Worm (Caenorhabditis elegans) whole organism, young adult: ENCODE measurements around the gene F18F11.4.

Experiments
- B0019.2 ChIP-seq: fragments of 200-800 bp; sonication (Bioruptor generic); conservative IDR thresholded peaks from 2 replicates; pipeline ENCODE4 v1.3.6; 2022; ENCODE audit warnings: missing genetic modification reagents, missing genetic modification characterization, missing compliant biosample characterization
- F39B2.1 ChIP-seq: fragments of 200-800 bp; sonication (Bioruptor generic); IDR thresholded peaks from 2 replicates; pipeline ENCODE4 v1.3.6; 2022; ENCODE audit warnings: missing genetic modification reagents, missing genetic modification characterization, missing compliant biosample characterization
- F55B11.4 ChIP-seq: sonication (generic microtip); optimal IDR thresholded peaks from 2 replicates; lab custom pipeline; 2016; ENCODE audit warnings: missing compliant biosample characterization, missing genetic modification characterization, borderline replicate concordance; ENCODE audit not compliant: insufficient read depth
- K11D2.4 ChIP-seq: fragments of 200-800 bp; sonication (Bioruptor generic); IDR thresholded peaks from 2 replicates; pipeline ENCODE4 v1.3.6; 2022; ENCODE audit warnings: missing genetic modification reagents, missing genetic modification characterization, missing compliant biosample characterization
- K12H6.12 ChIP-seq: fragments of 200-800 bp; sonication (Bioruptor generic); optimal IDR thresholded peaks from 2 replicates; lab custom pipeline; 2018; ENCODE audit warnings: mild to moderate bottlenecking, missing genetic modification characterization, missing compliant biosample characterization
- T26A5.8 ChIP-seq: sonication (generic microtip); optimal IDR thresholded peaks from 2 replicates; lab custom pipeline; 2016; ENCODE audit warnings: missing genetic modification characterization, missing compliant biosample characterization
- Y79H2A.3 ChIP-seq: fragments of 200-800 bp; sonication (Bioruptor generic); conservative IDR thresholded peaks from 2 replicates; pipeline ENCODE4 v1.3.6; 2022; ENCODE audit warnings: missing genetic modification reagents, missing genetic modification characterization, missing compliant biosample characterization
- aptf-2 ChIP-seq: fragments of 200-800 bp; sonication (Bioruptor generic); conservative IDR thresholded peaks from 2 replicates; pipeline ENCODE4 v1.3.6; 2022; ENCODE audit warnings: missing genetic modification reagents, missing genetic modification characterization, missing compliant biosample characterization
- attf-5 ChIP-seq: fragments of 200-800 bp; sonication (Bioruptor generic); optimal IDR thresholded peaks from 2 replicates; lab custom pipeline; 2018; ENCODE audit warnings: mild to moderate bottlenecking, missing genetic modification characterization, missing compliant biosample characterization
- ccch-3 ChIP-seq: fragments of 200-800 bp; sonication (Bioruptor generic); optimal IDR thresholded peaks from 2 replicates; lab custom pipeline; 2018; ENCODE audit warnings: mild to moderate bottlenecking, missing genetic modification characterization, missing compliant biosample characterization
- cebp-1 ChIP-seq, 2 experiments: fragments of 200-800 bp in 1 of 2; sonication (Bioruptor generic) in 1 of 2; sonication (generic microtip) in 1 of 2; IDR thresholded peaks in 1 of 2; optimal IDR thresholded peaks in 1 of 2; 2 replicates each; pipeline versions ENCODE4 v1.3.6 to Lab custom; 2017 to 2022; ENCODE audit warnings: missing compliant biosample characterization in 2 of 2, missing genetic modification characterization in 2 of 2, mild to moderate bottlenecking in 1 of 2, missing genetic modification reagents in 1 of 2, moderate library complexity in 1 of 2
- ceh-27 ChIP-seq: fragments of 200-800 bp; sonication (Bioruptor generic); optimal IDR thresholded peaks from 2 replicates; lab custom pipeline; 2018; ENCODE audit warnings: mild to moderate bottlenecking, missing genetic modification characterization, moderate library complexity, missing compliant biosample characterization
- chd-7 ChIP-seq: sonication (generic microtip); optimal IDR thresholded peaks from 2 replicates; lab custom pipeline; 2016; ENCODE audit warnings: mild to moderate bottlenecking, missing genetic modification characterization, moderate library complexity, missing compliant biosample characterization
- die-1 ChIP-seq: sonication (generic microtip); optimal IDR thresholded peaks from 2 replicates; lab custom pipeline; 2016; ENCODE audit warnings: missing genotype, mild to moderate bottlenecking, missing genetic modification characterization, missing compliant biosample characterization
- dpff-1 ChIP-seq: sonication (generic microtip); optimal IDR thresholded peaks from 2 replicates; lab custom pipeline; 2017; ENCODE audit warnings: mild to moderate bottlenecking, missing genetic modification characterization, missing compliant biosample characterization
- egrh-3 ChIP-seq: fragments of 200-800 bp; sonication (Bioruptor generic); IDR thresholded peaks from 2 replicates; pipeline ENCODE4 v1.3.6; 2022; ENCODE audit warnings: missing genetic modification reagents, missing genetic modification characterization, missing compliant biosample characterization
- fkh-3 ChIP-seq: sonication (generic microtip); optimal IDR thresholded peaks from 2 replicates; lab custom pipeline; 2016; ENCODE audit warnings: mild to moderate bottlenecking, missing genetic modification characterization, missing compliant biosample characterization
- hmg-20 ChIP-seq: fragments of 200-800 bp; sonication (Bioruptor generic); IDR thresholded peaks from 2 replicates; pipeline ENCODE4 v1.3.6; 2022; ENCODE audit warnings: missing genetic modification reagents, missing genetic modification characterization, missing compliant biosample characterization
- hsf-1 ChIP-seq: fragments of 200-800 bp; sonication (Bioruptor generic); IDR thresholded peaks from 2 replicates; pipeline ENCODE4 v1.3.6; 2022; ENCODE audit warnings: missing genetic modification reagents, missing genetic modification characterization, missing compliant biosample characterization
- lag-1 ChIP-seq: fragments of 200-800 bp; sonication (Bioruptor generic); IDR thresholded peaks from 2 replicates; pipeline ENCODE4 v1.3.6; 2022; ENCODE audit warnings: missing genetic modification reagents, missing genetic modification characterization, missing compliant biosample characterization
- lin-40 ChIP-seq: sonication (generic microtip); optimal IDR thresholded peaks from 2 replicates; lab custom pipeline; 2016; ENCODE audit warnings: missing genetic modification characterization, mild to moderate bottlenecking, missing compliant biosample characterization, missing genotype, missing genetic modification reagents
- lin-54 ChIP-seq: fragments of 200-800 bp; sonication (Bioruptor generic); optimal IDR thresholded peaks from 2 replicates; lab custom pipeline; 2018; ENCODE audit warnings: mild to moderate bottlenecking, missing genetic modification characterization, missing compliant biosample characterization
- lir-1 ChIP-seq: fragments of 200-800 bp; sonication (Bioruptor generic); conservative IDR thresholded peaks from 2 replicates; pipeline ENCODE4 v1.3.6; 2022; ENCODE audit warnings: missing genetic modification reagents, missing genetic modification characterization, missing compliant biosample characterization
- madf-8 ChIP-seq: fragments of 200-800 bp; sonication (Bioruptor generic); conservative IDR thresholded peaks from 2 replicates; pipeline ENCODE4 v1.3.6; 2022; ENCODE audit warnings: missing genetic modification reagents, missing genetic modification characterization, missing compliant biosample characterization
- mel-28 ChIP-seq: sonication (generic microtip); optimal IDR thresholded peaks from 2 replicates; lab custom pipeline; 2016; ENCODE audit warnings: borderline replicate concordance, mild to moderate bottlenecking, missing genetic modification characterization, missing compliant biosample characterization
- mxl-1 ChIP-seq: sonication (generic microtip); optimal IDR thresholded peaks from 2 replicates; lab custom pipeline; 2016; ENCODE audit warnings: missing genetic modification characterization, missing compliant biosample characterization
- nfya-1 ChIP-seq: sonication (generic microtip); optimal IDR thresholded peaks from 2 replicates; lab custom pipeline; 2017; ENCODE audit warnings: antibody characterized with exemption, missing compliant biosample characterization, missing genetic modification characterization, borderline replicate concordance; ENCODE audit not compliant: insufficient read depth
- nfya-2 ChIP-seq: fragments of 200-800 bp; sonication (Bioruptor generic); IDR thresholded peaks from 2 replicates; pipeline ENCODE4 v1.3.6; 2022; ENCODE audit warnings: missing genetic modification reagents, missing genetic modification characterization, missing compliant biosample characterization
- nhr-120 ChIP-seq: fragments of 200-800 bp; sonication (Bioruptor generic); IDR thresholded peaks from 2 replicates; pipeline ENCODE4 v1.3.6; 2022; ENCODE audit warnings: missing genetic modification characterization, missing compliant biosample characterization
- nhr-179 ChIP-seq: sonication (generic microtip); optimal IDR thresholded peaks from 2 replicates; lab custom pipeline; 2016; ENCODE audit warnings: mild to moderate bottlenecking, missing genetic modification characterization, missing compliant biosample characterization
- pbrm-1 ChIP-seq: fragments of 200-800 bp; sonication (Bioruptor generic); IDR thresholded peaks from 2 replicates; pipeline ENCODE4 v1.3.6; 2022; ENCODE audit warnings: missing genetic modification reagents, missing genetic modification characterization, missing compliant biosample characterization
- repo-1 ChIP-seq: sonication (generic microtip); optimal IDR thresholded peaks from 2 replicates; lab custom pipeline; 2017; ENCODE audit warnings: mild to moderate bottlenecking, missing genetic modification characterization, missing compliant biosample characterization
- sdz-38 ChIP-seq: sonication (generic microtip); optimal IDR thresholded peaks from 2 replicates; lab custom pipeline; 2016; ENCODE audit warnings: missing genotype, missing genetic modification characterization, missing compliant biosample characterization
- snpc-1.1 ChIP-seq: sonication (generic microtip); optimal IDR thresholded peaks from 2 replicates; lab custom pipeline; 2017; ENCODE audit warnings: missing genetic modification characterization, mild to moderate bottlenecking, missing compliant biosample characterization, antibody characterized with exemption, moderate library complexity, missing genotype, missing genetic modification reagents; ENCODE audit not compliant: insufficient read depth
- snpc-3.4 ChIP-seq: sonication (generic microtip); optimal IDR thresholded peaks from 2 replicates; lab custom pipeline; 2017; ENCODE audit warnings: missing genetic modification characterization, mild to moderate bottlenecking, missing compliant biosample characterization, antibody characterized with exemption, moderate library complexity, missing genotype, missing genetic modification reagents
- tbp1 ChIP-seq: fragments of 200-800 bp; sonication (Bioruptor generic); optimal IDR thresholded peaks from 2 replicates; lab custom pipeline; 2018; ENCODE audit warnings: mild to moderate bottlenecking, missing genetic modification characterization, missing compliant biosample characterization
- tlf-1 ChIP-seq: fragments of 200-800 bp; sonication (Bioruptor generic); optimal IDR thresholded peaks from 2 replicates; lab custom pipeline; 2018; ENCODE audit warnings: mild to moderate bottlenecking, missing genetic modification characterization, missing compliant biosample characterization
- xnd-1 ChIP-seq: sonication (generic microtip); optimal IDR thresholded peaks from 2 replicates; lab custom pipeline; 2016; ENCODE audit warnings: missing genotype, missing genetic modification reagents, missing genetic modification characterization, missing compliant biosample characterization
- zfh-2 ChIP-seq: fragments of 200-800 bp; sonication (Bioruptor generic); conservative IDR thresholded peaks from 2 replicates; pipeline ENCODE4 v1.3.6; 2022; ENCODE audit warnings: missing genetic modification reagents, missing genetic modification characterization, missing compliant biosample characterization
- zim-3 ChIP-seq: sonication (generic microtip); optimal IDR thresholded peaks from 2 replicates; lab custom pipeline; 2017; ENCODE audit warnings: mild to moderate bottlenecking, missing genetic modification characterization, moderate library complexity, missing compliant biosample characterization
- ztf-18 ChIP-seq: sonication (generic microtip); optimal IDR thresholded peaks from 2 replicates; lab custom pipeline; 2016; ENCODE audit warnings: missing genotype, mild to moderate bottlenecking, missing genetic modification characterization, missing compliant biosample characterization
- ztf-22 ChIP-seq: fragments of 200-800 bp; sonication (Bioruptor generic); optimal IDR thresholded peaks from 2 replicates; lab custom pipeline; 2018; ENCODE audit warnings: mild to moderate bottlenecking, missing genetic modification characterization, moderate library complexity, missing compliant biosample characterization
- ztf-28 ChIP-seq: fragments of 200-800 bp; sonication (Bioruptor generic); IDR thresholded peaks from 2 replicates; pipeline ENCODE4 v1.3.6; 2022; ENCODE audit warnings: missing genetic modification reagents, missing genetic modification characterization, missing compliant biosample characterization
- ztf-3 ChIP-seq: fragments of 200-800 bp; sonication (Bioruptor generic); optimal IDR thresholded peaks from 2 replicates; lab custom pipeline; 2018; ENCODE audit warnings: mild to moderate bottlenecking, missing genetic modification characterization, missing compliant biosample characterization

F18F11.4 gene

ce11 chrIV:322497-322896 is 8.1 kb upstream of the F18F11.4 start, which contains the start of gene grl-26 (continued):
- TF ChIP-seq ztf-28 (GFP tag; lab: Robert Waterston, UW): no peak
- TF ChIP-seq sdz-38 (tag; lab: Kevin White, UChicago): no peak
- no peak for TF ChIP-seq nhr-179 (tag; lab: Kevin White, UChicago)
- peak; percentile 62 for TF ChIP-seq lir-1 (GFP tag; lab: Robert Waterston, UW)
- peak; percentile 48 for TF ChIP-seq chd-7 (tag; lab: Kevin White, UChicago)
- TF ChIP-seq hsf-1 (GFP tag; lab: Robert Waterston, UW): no peak
- TF ChIP-seq F55B11.4 (tag; lab: Kevin White, UChicago): no peak
- peak; percentile 32 for TF ChIP-seq tlf-1
- peak; percentile 75 for TF ChIP-seq pbrm-1
- peak; percentile 89 for TF ChIP-seq zim-3 (tag; lab: Kevin White, UChicago)
- TF ChIP-seq nfya-2 (GFP tag; lab: Robert Waterston, UW): no peak
- TF ChIP-seq ztf-3: no peak

DNA sequence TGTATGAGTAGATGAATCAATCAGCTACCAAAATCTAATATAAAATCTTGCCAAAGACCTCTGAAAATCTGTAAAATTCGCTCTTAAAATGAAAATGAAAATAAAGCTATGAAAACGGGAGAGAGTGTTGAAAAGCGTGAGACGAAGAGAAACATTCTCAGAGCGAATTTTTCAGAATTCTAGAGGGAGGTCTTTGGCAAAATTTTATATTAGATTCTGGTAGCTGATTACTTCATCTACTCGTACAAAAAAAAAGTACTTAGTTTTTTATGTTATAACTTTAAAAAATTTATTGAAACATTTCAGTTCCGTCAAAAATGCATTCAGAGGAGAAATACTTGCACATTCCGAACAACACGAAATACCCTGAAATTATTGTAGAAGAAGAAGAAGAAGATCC is 5.9 kb upstream of the F18F11.4 start, which contains the start of gene drl-1:
TSS of gene drl-1 (plus strand) at position 301 of the 400 bp plus-strand sequence.
- TF ChIP-seq T26A5.8 (no peak), mxl-1 (tag; lab: Kevin White, UChicago) (no peak), fkh-3 (tag; lab: Kevin White, UChicago) (no peak), dpff-1 (no peak), tbp1 (GFP tag; lab: Kevin White, UChicago) (no peak), ztf-22 (GFP tag; lab: Kevin White, UChicago) (no peak), lin-54 (GFP tag; lab: Kevin White, UChicago) (no peak), chd-7 (tag; lab: Kevin White, UChicago) (no peak), F39B2.1 (GFP tag; lab: Robert Waterston, UW) (no peak), Y79H2A.3 (GFP tag; lab: Robert Waterston, UW) (no peak), B0019.2 (GFP tag; lab: Robert Waterston, UW) (no peak), attf-5 (GFP tag; lab: Kevin White, UChicago) (no peak), hmg-20 (GFP tag; lab: Robert Waterston, UW) (no peak), lin-40 (tag; lab: Kevin White, UChicago) (no peak), die-1 (tag; lab: Kevin White, UChicago) (no peak), ztf-18 (tag; lab: Kevin White, UChicago) (no peak)

- TF ChIP-seq zfh-2 (peak; percentile 94), egrh-3 (GFP tag; lab: Robert Waterston, UW) (peak; percentile 87), F55B11.4 (tag; lab: Kevin White, UChicago) (no peak)
These were observed 5.0 kb upstream of the F18F11.4 start for ce11 chrIV:325640-326039.

DNA sequence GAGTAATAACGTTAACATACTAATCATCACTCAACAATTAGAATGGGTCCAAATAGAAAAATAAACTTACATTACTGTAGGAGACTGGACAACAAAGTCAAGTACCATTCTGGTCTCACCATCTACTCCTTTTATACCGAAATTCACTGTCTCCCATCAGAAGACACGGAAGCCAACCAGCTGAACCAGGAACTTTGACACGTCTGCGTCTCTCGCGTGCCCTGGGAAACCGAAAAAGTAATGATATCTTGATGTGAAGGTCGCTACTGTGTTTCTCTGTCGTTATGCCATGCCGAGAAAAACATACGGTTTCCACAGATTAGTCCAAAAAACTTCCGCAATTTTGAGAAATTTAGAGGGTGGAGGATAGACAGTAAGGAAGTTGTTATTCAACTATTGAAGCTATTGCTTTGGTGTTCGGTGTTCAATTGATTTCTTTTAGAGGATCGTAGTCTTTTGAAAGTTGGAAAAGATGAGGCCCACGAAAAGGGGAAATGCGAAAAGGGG is 4.0 kb upstream of the F18F11.4 start, which contains the start of gene col-101:
TSS of gene col-101 (minus strand) at position 457 of the 507 bp plus-strand sequence.
- no peak for TF ChIP-seq snpc-1.1
- no peak for TF ChIP-seq nfya-2 (GFP tag; lab: Robert Waterston, UW)
- no peak for TF ChIP-seq cebp-1 (GFP tag; IDR thresholded peaks at IDR 0.05; lab: Robert Waterston, UW)
- TF ChIP-seq cebp-1 (tag; optimal IDR thresholded peaks at IDR 0.05; lab: Kevin White, UChicago): no peak
- TF ChIP-seq K11D2.4 (GFP tag; lab: Robert Waterston, UW): no peak
- TF ChIP-seq repo-1 (tag; lab: Kevin White, UChicago): no peak
- TF ChIP-seq ceh-27 (GFP tag; lab: Kevin White, UChicago): no peak
- no peak for TF ChIP-seq madf-8 (GFP tag; lab: Robert Waterston, UW)
- TF ChIP-seq K12H6.12 (tag; lab: Kevin White, UChicago): no peak
- no peak for TF ChIP-seq ccch-3 (GFP tag; lab: Kevin White, UChicago)
- TF ChIP-seq mel-28: no peak
- no peak for TF ChIP-seq lag-1 (GFP tag; lab: Robert Waterston, UW)
- no peak for TF ChIP-seq snpc-3.4 (tag; lab: Kevin White, UChicago)
- TF ChIP-seq nhr-120: no peak
- no peak for TF ChIP-seq aptf-2 (GFP tag; lab: Robert Waterston, UW)
- no peak for TF ChIP-seq xnd-1
- TF ChIP-seq nfya-1 (tag; lab: Kevin White, UChicago): no peak
